Fruit fly (Drosophila melanogaster): ENCODE measurements around the gene CG4080.

CG4080 gene

dm6 chr3L:9422636-9423419 is 23.8 kb upstream of the CG4080 start, which contains the start of gene aay (continued):
- TF ChIP-seq CG4707 (GFP tag; optimal IDR thresholded peaks at IDR 0.05) = peak; percentile 97
- TF ChIP-seq CG34376 (GFP tag; optimal IDR thresholded peaks at IDR 0.05) = peak; percentile 97
- TF ChIP-seq Elba2 (GFP tag; optimal IDR thresholded peaks at IDR 0.05) = peak; percentile 93
- peak; percentile 99 for TF ChIP-seq CG2202 (tag; optimal IDR thresholded peaks at IDR 0.05)
- TF ChIP-seq br (optimal IDR thresholded peaks at IDR 0.05) = no peak
- TF ChIP-seq NC2β (GFP tag; optimal IDR thresholded peaks at IDR 0.05) = peak; percentile 96
- peak; percentile 99 for TF ChIP-seq Blimp-1 (GFP tag; optimal IDR thresholded peaks at IDR 0.05)
- TF ChIP-seq CG10654 (GFP tag; optimal IDR thresholded peaks at IDR 0.05) = peak; percentile 98
- TF ChIP-seq PHDP (tag; optimal IDR thresholded peaks at IDR 0.05) = peak; percentile 99
- TF ChIP-seq CG9727 (GFP tag; optimal IDR thresholded peaks at IDR 0.05) = peak; percentile 100
- peak; percentile 98 for TF ChIP-seq Dad (GFP tag; optimal IDR thresholded peaks at IDR 0.05)
- TF ChIP-seq usp (GFP tag; optimal IDR thresholded peaks at IDR 0.05) = no peak
- peak; percentile 99 for TF ChIP-seq CG15696 (tag; optimal IDR thresholded peaks at IDR 0.05)
- no peak for TF ChIP-seq CG6791 (GFP tag; IDR thresholded peaks at IDR 0.05; ENCODE audit: partially characterized antibody)
- peak; percentile 92 for TF ChIP-seq D19B (GFP tag; optimal IDR thresholded peaks at IDR 0.05)
- peak; percentile 88 for TF ChIP-seq stwl (tag; optimal IDR thresholded peaks at IDR 0.05)
- peak; percentile 100 for TF ChIP-seq gsb-n (tag; optimal IDR thresholded peaks at IDR 0.05)
- peak; percentile 98 for TF ChIP-seq gro (GFP tag; optimal IDR thresholded peaks at IDR 0.05)
- peak; percentile 99 for TF ChIP-seq D19A (tag; optimal IDR thresholded peaks at IDR 0.05)
- TF ChIP-seq gem (tag; optimal IDR thresholded peaks at IDR 0.05) = peak; percentile 100
- peak; percentile 97 for TF ChIP-seq CG14050 (GFP tag; IDR thresholded peaks at IDR 0.05)
- TF ChIP-seq CG3838 (GFP tag; optimal IDR thresholded peaks at IDR 0.05) = peak; percentile 97
- peak; percentile 98 for TF ChIP-seq kay (GFP tag; optimal IDR thresholded peaks at IDR 0.05)
- TF ChIP-seq ash1 (GFP tag; optimal IDR thresholded peaks at IDR 0.05) = peak; percentile 87
- peak; percentile 94 for TF ChIP-seq CG11696 (GFP tag; IDR thresholded peaks at IDR 0.05)
- peak; percentile 98 for TF ChIP-seq fd102C (GFP tag; optimal IDR thresholded peaks at IDR 0.05)
- TF ChIP-seq CG16863 (GFP tag; optimal IDR thresholded peaks at IDR 0.05) = peak; percentile 97
- peak; percentile 96 for TF ChIP-seq slou (GFP tag; optimal IDR thresholded peaks at IDR 0.05)
- peak; percentile 99 for TF ChIP-seq CG8388 (GFP tag; optimal IDR thresholded peaks at IDR 0.05)
- TF ChIP-seq hth (optimal IDR thresholded peaks at IDR 0.05) = no peak
- peak; percentile 99 for TF ChIP-seq Fer3 (tag; optimal IDR thresholded peaks at IDR 0.05)
- TF ChIP-seq CG2116 (GFP tag; optimal IDR thresholded peaks at IDR 0.05) = peak; percentile 91
- peak; percentile 97 for TF ChIP-seq Dbx (GFP tag; IDR thresholded peaks at IDR 0.05)
- TF ChIP-seq CG42726 (GFP tag; IDR thresholded peaks at IDR 0.05; ENCODE audit: partially characterized antibody) = no peak; the same call in 1 of the 2 replicates
- peak; percentile 86 for TF ChIP-seq Myb (GFP tag; optimal IDR thresholded peaks at IDR 0.05)
- TF ChIP-seq Sry-δ (GFP tag; optimal IDR thresholded peaks at IDR 0.05) = peak; percentile 66
- peak; percentile 95 for TF ChIP-seq CG6175 (GFP tag; IDR thresholded peaks at IDR 0.05)
- TF ChIP-seq prd (optimal IDR thresholded peaks at IDR 0.05) = no peak
- peak; percentile 99 for TF ChIP-seq prd (GFP tag; IDR thresholded peaks at IDR 0.05)
- TF ChIP-seq Opbp (GFP tag; IDR thresholded peaks at IDR 0.05; ENCODE audit: partially characterized antibody) = no peak
- TF ChIP-seq tll (GFP tag; optimal IDR thresholded peaks at IDR 0.05) = peak; percentile 19 to 83
- peak; percentile 95 for TF ChIP-seq jigr1 (GFP tag; IDR thresholded peaks at IDR 0.05)
- no peak for TF ChIP-seq inv (GFP tag; IDR thresholded peaks at IDR 0.05; ENCODE audit: partially characterized antibody)
- TF ChIP-seq GATAe (GFP tag; conservative IDR thresholded peaks at IDR 0.05) = peak; percentile 97
- peak; percentile 99 for TF ChIP-seq Xbp1 (GFP tag; optimal IDR thresholded peaks at IDR 0.05)
- peak; percentile 93 for TF ChIP-seq Nf-YC (tag; optimal IDR thresholded peaks at IDR 0.05)
- peak; percentile 98 for TF ChIP-seq CG1647 (GFP tag; optimal IDR thresholded peaks at IDR 0.05)
- peak; percentile 96 for TF ChIP-seq btn (GFP tag; optimal IDR thresholded peaks at IDR 0.05)
- TF ChIP-seq ato (GFP tag; IDR thresholded peaks at IDR 0.05; ENCODE audit: partially characterized antibody) = no peak

Measured in whole organism, embryonic.